Worm (Caenorhabditis elegans): ENCODE measurements around the gene ain-1.

ce11 chrX:16650600-16650999, 37.3 kb downstream of the ain-1 start:
- TF ChIP-seq fkh-10 (GFP tag; optimal IDR thresholded peaks at IDR 0.05) (no peak), nfya-1 (tag; optimal IDR thresholded peaks at IDR 0.05; ENCODE audit: insufficient read depth) (no peak), nhr-12 (tag; optimal IDR thresholded peaks at IDR 0.05) (no peak)

Data from whole organism, L3 larva.